Worm (Caenorhabditis elegans): Measurements from ENCODE around the gene elc-1.

DNA sequence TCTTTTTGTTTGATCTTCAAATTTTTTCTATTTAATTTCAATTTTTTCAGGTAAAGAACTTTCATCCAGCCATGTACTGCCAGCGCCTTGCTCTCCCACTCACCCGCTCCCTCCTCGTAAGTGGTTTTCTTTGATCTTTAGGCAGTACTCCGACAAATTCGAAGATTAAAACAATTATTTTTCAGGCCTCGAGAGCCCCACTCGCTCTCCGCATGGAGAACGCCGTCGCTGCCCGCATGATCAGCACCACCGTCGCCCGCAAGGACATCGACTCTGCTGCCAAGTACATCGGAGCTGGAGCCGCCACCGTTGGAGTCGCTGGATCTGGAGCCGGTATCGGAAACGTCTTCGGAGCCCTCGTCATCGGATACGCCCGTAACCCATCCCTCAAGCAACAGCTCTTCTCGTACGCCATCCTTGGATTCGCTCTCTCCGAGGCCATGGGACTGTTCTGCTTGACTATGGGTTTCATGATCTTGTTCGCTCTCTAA is 2.2 kb upstream of the elc-1 start, which contains the start of gene Y82E9BR.3:
- TF ChIP-seq lin-39 (tag; optimal IDR thresholded peaks at IDR 0.05) = no peak
- TF ChIP-seq tbx-2 (tag; optimal IDR thresholded peaks at IDR 0.05) = no peak
- no peak for TF ChIP-seq nhr-28 (tag; optimal IDR thresholded peaks at IDR 0.05)
- TF ChIP-seq elt-3 (tag; optimal IDR thresholded peaks at IDR 0.05) = no peak
- TF ChIP-seq dpl-1 (GFP tag; optimal IDR thresholded peaks at IDR 0.05) = no peak
- no peak for TF ChIP-seq nhr-77 (tag; optimal IDR thresholded peaks at IDR 0.05)
- TF ChIP-seq nhr-237 (tag; optimal IDR thresholded peaks at IDR 0.05) = no peak
- no peak for TF ChIP-seq hlh-4 (tag; optimal IDR thresholded peaks at IDR 0.05)
- no peak for TF ChIP-seq unc-130 (tag; optimal IDR thresholded peaks at IDR 0.05)
- no peak for TF ChIP-seq fkh-10 (GFP tag; optimal IDR thresholded peaks at IDR 0.05)
- no peak for TF ChIP-seq aly-2 (tag; optimal IDR thresholded peaks at IDR 0.05)

All from whole organism, L1 larva.